Fruit fly (Drosophila melanogaster) whole organism, embryonic: ENCODE results near the gene Rrp45.

Experiments used
- CG1602 ChIP-seq: fragments of 200-800 bp; sonication (Bioruptor generic); optimal IDR thresholded peaks from 3 replicates; lab custom pipeline; 2016; ENCODE audit warnings: missing biosample characterization, missing genetic modification characterization
- CG43689 ChIP-seq: fragments of 200-800 bp; sonication (Bioruptor generic); IDR thresholded peaks from 2 replicates; pipeline ENCODE4 v1.3.6; 2022; ENCODE audit warnings: missing biosample characterization, missing genetic modification characterization
- Dbx ChIP-seq: fragments of 200-800 bp; sonication (Bioruptor generic); IDR thresholded peaks from 3 replicates; pipeline ENCODE4 v1.3.6; 2022; ENCODE audit warnings: missing biosample characterization, missing genetic modification characterization
- Oli ChIP-seq: fragments of 200-800 bp; sonication (Bioruptor generic); optimal IDR thresholded peaks from 2 replicates; lab custom pipeline; 2018; ENCODE audit warnings: missing biosample characterization, mild to moderate bottlenecking, missing genetic modification characterization, moderate library complexity
- prd ChIP-seq, 3 experiments: fragments of >200 bp in 2 of 3; fragments of 200-800 bp in 1 of 3; sonication (Bioruptor generic) in 1 of 3; optimal IDR thresholded peaks in 2 of 3; IDR thresholded peaks in 1 of 3; 2 replicates in 2 of 3; 3 replicates in 1 of 3; pipeline versions ENCODE4 v1.3.6 to Lab custom; 2017 to 2022; ENCODE audit warnings: missing biosample characterization in 1 of 3, missing genetic modification characterization in 1 of 3

DNA sequence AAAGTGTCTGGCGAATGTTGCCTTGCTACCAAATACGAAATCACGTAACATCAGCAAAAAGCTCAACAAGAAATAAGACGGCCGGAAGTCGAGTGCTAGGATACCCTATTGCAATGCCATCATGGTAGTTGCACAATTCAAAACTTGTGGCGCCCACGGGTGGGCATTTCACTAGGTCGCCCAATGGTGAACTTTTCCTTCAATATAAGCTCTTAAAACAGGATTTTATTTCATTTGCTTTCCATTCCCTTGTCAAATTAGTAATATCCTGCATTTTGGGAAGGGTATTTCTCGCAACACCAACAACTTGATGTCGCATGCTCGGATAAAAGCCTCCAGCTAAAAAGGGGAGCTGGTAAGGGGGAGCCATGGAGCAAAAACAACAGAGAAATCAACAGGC is 29.5 kb downstream of the Rrp45 start:
- TF ChIP-seq Oli (tag; lab: Kevin White, UChicago) (no peak), Dbx (no peak), CG1602 (GFP tag; lab: Kevin White, UChicago) (no peak), prd (optimal IDR thresholded peaks at IDR 0.05; lab: Kevin White, UChicago) (no peak), prd (GFP tag; IDR thresholded peaks at IDR 0.05; lab: Robert Waterston, UW) (no peak), CG43689 (GFP tag; lab: Robert Waterston, UW) (no peak)
